Worm (Caenorhabditis elegans): ENCODE results near the gene fkh-7.

fkh-7 gene

DNA sequence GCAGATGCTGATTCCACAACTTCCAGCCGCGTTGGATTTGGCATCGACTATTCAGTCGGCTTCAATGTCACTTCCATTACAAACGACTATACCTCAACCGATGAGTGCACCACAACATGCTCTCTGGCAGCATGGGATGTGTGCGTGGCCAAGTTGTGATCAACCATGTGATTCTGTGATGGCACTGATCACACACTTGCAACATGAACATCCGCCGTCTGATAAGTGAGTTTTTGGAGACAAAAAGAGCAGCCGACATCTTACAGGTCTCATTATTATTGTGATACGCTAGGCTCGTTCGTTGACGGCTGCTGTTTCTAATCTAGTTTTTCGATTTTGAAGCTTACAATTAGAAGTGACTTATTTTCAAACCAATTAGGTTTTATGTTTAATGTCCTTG is 17.9 kb downstream of the fkh-7 start:
- TF ChIP-seq atf-7 (tag; optimal IDR thresholded peaks at IDR 0.05) (no peak), snpc-4 (GFP tag; optimal IDR thresholded peaks at IDR 0.05) (no peak), snpc-4 (tag; optimal IDR thresholded peaks at IDR 0.05) (peak in 1 of 4 experiments; percentile 68)

DNA sequence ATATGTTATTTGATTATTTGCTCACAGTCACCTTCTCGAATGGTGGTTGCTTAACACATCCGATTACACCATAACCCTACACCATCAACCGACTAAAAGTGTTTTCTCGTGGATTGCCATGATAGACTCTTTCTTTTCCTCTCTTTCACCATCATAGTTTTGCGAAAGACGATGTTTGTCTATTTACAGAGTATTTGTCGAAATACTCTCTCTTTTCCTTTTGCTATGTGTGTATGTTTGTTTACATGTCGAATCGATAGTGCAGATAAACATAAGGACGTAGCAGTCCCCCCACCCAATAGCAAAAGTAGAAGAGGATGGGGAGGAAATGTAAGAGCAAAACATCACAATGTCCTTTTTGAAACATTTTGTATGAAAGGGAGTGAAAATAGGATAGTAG is 18.8 kb downstream of the fkh-7 start:
- 0 out of 2 replicates have a peak, but pooled peaks have one; percentile 18 for TF ChIP-seq cebp-1 (GFP tag; IDR thresholded peaks at IDR 0.05)
- TF ChIP-seq cebp-1 (tag; optimal IDR thresholded peaks at IDR 0.05) = peak; percentile 34
- TF ChIP-seq ceh-91 (GFP tag; IDR thresholded peaks at IDR 0.05) = no peak

ce11 chrIV:5604465-5604864 is 20.0 kb downstream of the fkh-7 start:
- TF ChIP-seq tbp1 (GFP tag; optimal IDR thresholded peaks at IDR 0.05) (peak; percentile 4), snpc-4 (GFP tag; optimal IDR thresholded peaks at IDR 0.05) (no peak), snpc-4 (tag; optimal IDR thresholded peaks at IDR 0.05) (peak in 2 of 4 experiments; percentile 11 to 45), chd-7 (tag; optimal IDR thresholded peaks at IDR 0.05) (peak; percentile 30), nhr-80 (tag; optimal IDR thresholded peaks at IDR 0.05) (peak; percentile 15), B0336.3 (GFP tag; IDR thresholded peaks at IDR 0.05) (peak; percentile 28; the same call in 1 of the 2 replicates), ztf-6 (GFP tag; IDR thresholded peaks at IDR 0.05) (no peak), lag-1 (GFP tag; IDR thresholded peaks at IDR 0.05) (no peak), ama-1 (optimal IDR thresholded peaks at IDR 0.05) (peak; percentile 44), ama-1 (GFP tag; optimal IDR thresholded peaks at IDR 0.05) (no peak), lin-26 (GFP tag; IDR thresholded peaks at IDR 0.05) (0 out of 2 replicates have a peak, but pooled peaks have one; percentile 23), attf-5 (GFP tag; optimal IDR thresholded peaks at IDR 0.05) (peak; percentile 55), cebp-1 (GFP tag; IDR thresholded peaks at IDR 0.05) (no peak), cebp-1 (tag; optimal IDR thresholded peaks at IDR 0.05) (peak; percentile 62), K12H6.12 (tag; optimal IDR thresholded peaks at IDR 0.05) (peak; percentile 62), ztf-22 (GFP tag; optimal IDR thresholded peaks at IDR 0.05) (no peak), pha-4 (tag; optimal IDR thresholded peaks at IDR 0.05) (peak; percentile 46), somi-1 (GFP tag; optimal IDR thresholded peaks at IDR 0.05) (peak; percentile 44), dox-1 (GFP tag; IDR thresholded peaks at IDR 0.05) (peak; percentile 25; the same call in 1 of the 2 replicates), nfya-2 (GFP tag; IDR thresholded peaks at IDR 0.05) (no peak), hmg-1.2 (GFP tag; IDR thresholded peaks at IDR 0.05) (peak; percentile 10; the same call in 1 of the 2 replicates), pbrm-1 (GFP tag; IDR thresholded peaks at IDR 0.05) (peak; percentile 22; the same call in 1 of the 2 replicates), ceh-100 (GFP tag; IDR thresholded peaks at IDR 0.05) (no peak), lin-40 (tag; optimal IDR thresholded peaks at IDR 0.05) (peak; percentile 40)

DNA sequence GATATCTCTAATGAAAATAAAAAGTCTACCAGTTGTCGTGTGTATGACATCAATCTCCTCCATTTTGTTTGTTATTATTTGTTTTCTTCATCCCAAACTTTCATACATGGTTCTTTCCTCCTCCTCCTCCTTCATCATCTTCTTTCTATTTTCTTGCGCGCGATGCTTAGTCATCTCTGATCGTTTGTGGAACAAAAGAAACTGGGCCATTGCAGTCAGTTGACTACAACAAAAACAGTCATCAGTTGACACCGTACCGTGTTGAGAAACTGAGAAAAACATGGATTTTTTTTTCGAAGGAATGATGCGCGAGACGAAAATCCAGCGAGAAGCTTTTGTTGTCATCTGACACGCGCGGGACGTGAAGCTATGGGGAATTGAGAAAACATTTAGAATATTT is 20.7 kb downstream of the fkh-7 start:
- TF ChIP-seq K12H6.12 (tag; optimal IDR thresholded peaks at IDR 0.05) = no peak
- TF ChIP-seq snpc-1.3 (tag; optimal IDR thresholded peaks at IDR 0.05; ENCODE audit: insufficient read depth) = no peak
- no peak for TF ChIP-seq lin-40 (tag; optimal IDR thresholded peaks at IDR 0.05)
- no peak for TF ChIP-seq nhr-80 (tag; optimal IDR thresholded peaks at IDR 0.05)
- TF ChIP-seq snpc-4 (GFP tag; optimal IDR thresholded peaks at IDR 0.05) = no peak
- TF ChIP-seq snpc-4 (tag; optimal IDR thresholded peaks at IDR 0.05) = no peak
- TF ChIP-seq hrde-1 (tag; optimal IDR thresholded peaks at IDR 0.05; ENCODE audit: borderline replicate concordance) = no peak
- peak; percentile 43; the same call in 1 of the 2 replicates for TF ChIP-seq ekl-4 (GFP tag; IDR thresholded peaks at IDR 0.05)
- 0 out of 2 replicates have a peak, but pooled peaks have one; percentile 33 for TF ChIP-seq lir-1 (GFP tag; conservative IDR thresholded peaks at IDR 0.05)
- TF ChIP-seq attf-6 (GFP tag; IDR thresholded peaks at IDR 0.05) = no peak

- TF ChIP-seq zim-3 (tag; optimal IDR thresholded peaks at IDR 0.05) (no peak), F57C9.4 (tag; optimal IDR thresholded peaks at IDR 0.05) (no peak), dox-1 (GFP tag; IDR thresholded peaks at IDR 0.05) (peak; percentile 72), tlf-1 (GFP tag; optimal IDR thresholded peaks at IDR 0.05) (no peak), nhr-80 (tag; optimal IDR thresholded peaks at IDR 0.05) (peak; percentile 6), ztf-26 (tag; optimal IDR thresholded peaks at IDR 0.05) (no peak), snpc-1.3 (tag; optimal IDR thresholded peaks at IDR 0.05; ENCODE audit: insufficient read depth) (no peak), F52B5.7 (tag; optimal IDR thresholded peaks at IDR 0.05) (peak; percentile 60), nfya-1 (tag; optimal IDR thresholded peaks at IDR 0.05; ENCODE audit: borderline replicate concordance, insufficient read depth) (no peak), zfh-2 (GFP tag; conservative IDR thresholded peaks at IDR 0.05) (peak; percentile 94), snpc-3.4 (tag; optimal IDR thresholded peaks at IDR 0.05) (no peak), hmg-1.2 (GFP tag; IDR thresholded peaks at IDR 0.05) (peak; percentile 49; the same call in 1 of the 2 replicates), Y67H2A.10 (GFP tag; conservative IDR thresholded peaks at IDR 0.05) (no peak), egl-44 (GFP tag; IDR thresholded peaks at IDR 0.05) (no peak), F10E7.11 (tag; optimal IDR thresholded peaks at IDR 0.05) (no peak)
Observed at ce11 chrIV:5607343-5607742, 22.9 kb downstream of the fkh-7 start.
